Worm (Caenorhabditis elegans): ENCODE data around the gene C05A2.4.

DNA sequence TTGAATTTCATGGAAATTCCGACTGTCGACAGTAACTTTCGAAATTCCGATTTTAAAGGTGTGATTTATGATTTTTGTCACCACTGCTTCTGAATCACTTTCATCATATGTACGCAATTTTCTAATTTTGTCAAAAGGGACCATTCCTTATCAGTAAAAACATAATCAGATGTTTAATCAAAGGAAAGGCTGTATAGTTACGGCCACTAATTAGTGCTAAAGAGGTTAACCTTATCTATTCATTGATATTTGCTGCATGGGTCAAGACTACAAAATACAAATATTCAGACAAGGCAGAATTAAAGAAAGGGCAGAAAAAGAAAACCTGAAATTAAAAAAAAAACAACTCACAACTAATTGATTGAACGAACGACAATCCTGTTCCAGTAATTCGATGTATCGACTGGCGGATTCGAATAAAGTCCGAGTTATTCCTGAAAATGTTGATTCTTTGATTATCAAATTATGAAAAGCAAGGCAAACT, 36.8 kb downstream of the C05A2.4 start, which contains the start of gene T28B11.1:
- TF ChIP-seq W03F9.2 (tag; optimal IDR thresholded peaks at IDR 0.05) (no peak), him-1 (tag; optimal IDR thresholded peaks at IDR 0.05) (no peak)

Measured in whole organism, L4/young adult.